Worm (Caenorhabditis elegans) whole organism, L4/young adult: ENCODE measurements around the gene tag-191.

Experiments
- W03F9.2 ChIP-seq: fragments of 150-350 bp; optimal IDR thresholded peaks from 2 replicates; lab custom pipeline; 2014; ENCODE audit warnings: missing biosample characterization, missing genetic modification characterization
- dao-5 ChIP-seq: sonication (generic microtip); optimal IDR thresholded peaks from 2 replicates; lab custom pipeline; 2016; ENCODE audit warnings: missing genotype, missing genetic modification characterization, moderate library complexity, missing compliant biosample characterization
- him-1 ChIP-seq: sonication (generic microtip); optimal IDR thresholded peaks from 2 replicates; lab custom pipeline; 2016; ENCODE audit warnings: missing genotype, missing genetic modification reagents, missing genetic modification characterization, missing compliant biosample characterization

DNA sequence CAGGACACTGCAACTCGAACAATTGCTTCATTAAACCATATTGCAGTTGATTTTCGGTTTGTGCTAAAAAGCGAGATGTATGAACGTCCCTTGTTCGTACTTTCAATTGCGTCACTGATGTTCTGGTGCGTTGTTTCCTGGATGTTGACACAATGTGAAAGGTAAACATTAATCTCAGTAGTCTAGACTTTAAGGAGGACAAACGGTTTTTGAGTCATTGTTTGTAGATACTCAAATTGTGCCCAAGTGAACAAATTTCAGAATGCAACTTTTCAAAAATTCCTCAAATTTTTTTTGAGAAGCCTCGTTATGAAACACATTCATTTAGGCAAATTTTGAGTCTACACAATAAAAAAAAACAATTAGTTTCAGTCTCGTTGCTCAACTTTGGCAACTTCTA, 4.8 kb upstream of the tag-191 start:
- TF ChIP-seq W03F9.2 (no peak), him-1 (no peak), dao-5 (tag; lab: Kevin White, UChicago) (no peak)
